Worm (Caenorhabditis elegans): ENCODE measurements around the gene mak-1.
A peak's percentile ranks its signal among the peaks of the same experiment; 100 is the strongest.

DNA sequence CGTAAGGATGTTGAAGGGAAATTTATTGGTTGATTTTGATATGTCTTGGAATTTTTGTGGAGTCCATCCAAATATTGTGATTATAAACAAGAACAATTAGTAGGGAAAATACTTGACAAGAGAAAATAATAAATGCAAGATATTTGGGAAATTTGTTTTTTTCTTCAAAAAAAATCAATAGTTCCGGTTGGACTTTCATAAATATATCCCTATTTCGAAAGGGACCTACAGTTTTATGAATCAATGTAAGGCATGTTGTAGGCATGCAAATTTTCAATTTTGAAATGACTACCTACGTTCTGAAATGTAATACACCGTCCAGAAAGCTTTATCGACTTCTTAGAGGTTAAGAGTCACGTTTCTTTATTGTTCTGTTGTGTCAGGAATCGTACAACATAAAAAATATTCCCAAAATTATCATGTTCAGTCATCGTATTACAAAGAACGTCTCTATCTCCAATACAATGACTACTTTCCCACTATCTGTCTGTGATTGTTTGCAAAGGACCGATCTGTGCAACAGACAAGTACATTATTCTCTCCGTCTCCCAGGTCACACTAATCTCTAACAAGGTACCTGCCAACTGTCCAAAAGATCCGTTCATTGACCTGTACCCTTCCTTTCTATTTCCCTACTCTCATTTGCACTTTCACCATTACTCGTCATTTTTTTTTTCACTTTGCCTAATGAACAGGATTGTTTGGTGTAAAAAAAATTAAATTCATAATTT lies 46.1 kb downstream of the mak-1 start, which contains the start of gene F07H5.13:
- TF ChIP-seq elt-3 (tag; optimal IDR thresholded peaks at IDR 0.05) (no peak), egl-27 (tag; optimal IDR thresholded peaks at IDR 0.05) (no peak), fkh-4 (tag; optimal IDR thresholded peaks at IDR 0.05; ENCODE audit: borderline replicate concordance) (no peak), ces-1 (GFP tag; optimal IDR thresholded peaks at IDR 0.05) (no peak), ztf-4 (tag; optimal IDR thresholded peaks at IDR 0.05) (peak; percentile 81), unc-130 (tag; optimal IDR thresholded peaks at IDR 0.05) (no peak), nhr-90 (tag; optimal IDR thresholded peaks at IDR 0.05; ENCODE audit: poor library complexity) (peak; percentile 65), aly-2 (tag; optimal IDR thresholded peaks at IDR 0.05) (peak; percentile 83)
